Fruit fly (Drosophila melanogaster) whole organism, adult: ENCODE results near the gene CG9389.

ENCODE experiments used
- CG12768 ChIP-seq: fragments of 200-800 bp; sonication (Bioruptor generic); optimal IDR thresholded peaks from 2 replicates; lab custom pipeline; 2017; ENCODE audit warnings: missing biosample characterization, missing genetic modification characterization, mild to moderate bottlenecking, moderate library complexity, missing genetic modification reagents
- Crg-1 ChIP-seq: fragments of 200-800 bp; sonication (Bioruptor generic); optimal IDR thresholded peaks from 2 replicates; lab custom pipeline; 2016; ENCODE audit warnings: missing biosample characterization, missing genetic modification characterization
- ovo ChIP-seq: fragments of 200-800 bp; sonication (Bioruptor generic); optimal IDR thresholded peaks from 2 replicates; lab custom pipeline; 2016; ENCODE audit warnings: missing biosample characterization, missing genetic modification characterization

- TF ChIP-seq ovo (GFP tag; lab: Kevin White, UChicago) = no peak
- no peak for TF ChIP-seq Crg-1 (GFP tag; lab: Kevin White, UChicago)
- TF ChIP-seq CG12768 = no peak
Observed at dm6 chr3L:21284720-21285638, 14.6 kb upstream of the CG9389 start.
